Worm (Caenorhabditis elegans) whole organism, young adult: ENCODE results near the gene dct-1.

Source experiments
- C06A6.2 ChIP-seq: fragments of 200-800 bp; sonication (Bioruptor generic); conservative IDR thresholded peaks from 2 replicates; pipeline ENCODE4 v1.3.6; 2022; ENCODE audit warnings: missing genetic modification characterization, missing compliant biosample characterization
- D2030.7 ChIP-seq: fragments of 200-800 bp; sonication (Bioruptor generic); IDR thresholded peaks from 2 replicates; pipeline ENCODE4 v1.3.6; 2022; ENCODE audit warnings: missing genetic modification reagents, missing genetic modification characterization, missing compliant biosample characterization
- F33H1.4 ChIP-seq: fragments of 200-800 bp; sonication (Bioruptor generic); IDR thresholded peaks from 2 replicates; pipeline ENCODE4 v1.3.6; 2022; ENCODE audit warnings: missing genetic modification reagents, missing genetic modification characterization, missing compliant biosample characterization
- F57A8.1 ChIP-seq: fragments of 200-800 bp; sonication (Bioruptor generic); optimal IDR thresholded peaks from 2 replicates; lab custom pipeline; 2018; ENCODE audit warnings: mild to moderate bottlenecking, missing genetic modification characterization, moderate library complexity, missing compliant biosample characterization
- K12H6.12 ChIP-seq: fragments of 200-800 bp; sonication (Bioruptor generic); optimal IDR thresholded peaks from 2 replicates; lab custom pipeline; 2018; ENCODE audit warnings: mild to moderate bottlenecking, missing genetic modification characterization, missing compliant biosample characterization
- T26A5.8 ChIP-seq: sonication (generic microtip); optimal IDR thresholded peaks from 2 replicates; lab custom pipeline; 2016; ENCODE audit warnings: missing genetic modification characterization, missing compliant biosample characterization
- Y53G8AR.9 ChIP-seq: fragments of 200-800 bp; sonication (Bioruptor generic); conservative IDR thresholded peaks from 2 replicates; pipeline ENCODE4 v1.3.6; 2022; ENCODE audit warnings: missing genetic modification reagents, missing genetic modification characterization, missing compliant biosample characterization
- Y95B8A.8 ChIP-seq: fragments of 200-800 bp; sonication (Bioruptor generic); IDR thresholded peaks from 2 replicates; pipeline ENCODE4 v1.3.6; 2022; ENCODE audit warnings: missing genetic modification reagents, missing genetic modification characterization, missing compliant biosample characterization
- akir-1 ChIP-seq: fragments of 200-800 bp; sonication (Bioruptor generic); optimal IDR thresholded peaks from 2 replicates; lab custom pipeline; 2018; ENCODE audit warnings: mild to moderate bottlenecking, missing genetic modification characterization, moderate library complexity, missing compliant biosample characterization
- ccch-3 ChIP-seq: fragments of 200-800 bp; sonication (Bioruptor generic); optimal IDR thresholded peaks from 2 replicates; lab custom pipeline; 2018; ENCODE audit warnings: mild to moderate bottlenecking, missing genetic modification characterization, missing compliant biosample characterization
- cebp-1 ChIP-seq, 2 experiments: fragments of 200-800 bp in 1 of 2; sonication (Bioruptor generic) in 1 of 2; sonication (generic microtip) in 1 of 2; IDR thresholded peaks in 1 of 2; optimal IDR thresholded peaks in 1 of 2; 2 replicates each; pipeline versions ENCODE4 v1.3.6 to Lab custom; 2017 to 2022; ENCODE audit warnings: missing compliant biosample characterization in 2 of 2, missing genetic modification characterization in 2 of 2, mild to moderate bottlenecking in 1 of 2, missing genetic modification reagents in 1 of 2, moderate library complexity in 1 of 2
- cebp-2 ChIP-seq: fragments of 200-800 bp; sonication (Bioruptor generic); IDR thresholded peaks from 2 replicates; pipeline ENCODE4 v1.3.6; 2022; ENCODE audit warnings: missing genetic modification characterization, missing compliant biosample characterization
- ceh-27 ChIP-seq: fragments of 200-800 bp; sonication (Bioruptor generic); optimal IDR thresholded peaks from 2 replicates; lab custom pipeline; 2018; ENCODE audit warnings: mild to moderate bottlenecking, missing genetic modification characterization, moderate library complexity, missing compliant biosample characterization
- chd-7 ChIP-seq: sonication (generic microtip); optimal IDR thresholded peaks from 2 replicates; lab custom pipeline; 2016; ENCODE audit warnings: mild to moderate bottlenecking, missing genetic modification characterization, moderate library complexity, missing compliant biosample characterization
- die-1 ChIP-seq: sonication (generic microtip); optimal IDR thresholded peaks from 2 replicates; lab custom pipeline; 2016; ENCODE audit warnings: missing genotype, mild to moderate bottlenecking, missing genetic modification characterization, missing compliant biosample characterization
- dpff-1 ChIP-seq: sonication (generic microtip); optimal IDR thresholded peaks from 2 replicates; lab custom pipeline; 2017; ENCODE audit warnings: mild to moderate bottlenecking, missing genetic modification characterization, missing compliant biosample characterization
- efl-1 ChIP-seq: fragments of 150-350 bp; optimal IDR thresholded peaks from 2 replicates; lab custom pipeline; 2014; ENCODE audit warnings: missing biosample characterization, missing genetic modification reagents, missing genetic modification characterization
- egl-18 ChIP-seq: fragments of 200-800 bp; sonication (Bioruptor generic); IDR thresholded peaks from 2 replicates; pipeline ENCODE4 v1.3.6; 2022; ENCODE audit warnings: missing genetic modification reagents, missing genetic modification characterization, missing compliant biosample characterization
- ekl-4 ChIP-seq: fragments of 200-800 bp; sonication (Bioruptor generic); IDR thresholded peaks from 2 replicates; pipeline ENCODE4 v1.3.6; 2022; ENCODE audit warnings: missing genetic modification reagents, missing genetic modification characterization, missing compliant biosample characterization
- ets-4 ChIP-seq: fragments of 200-800 bp; sonication (Bioruptor generic); optimal IDR thresholded peaks from 2 replicates; lab custom pipeline; 2018; ENCODE audit warnings: mild to moderate bottlenecking, missing genetic modification characterization, missing compliant biosample characterization
- fkh-3 ChIP-seq: sonication (generic microtip); optimal IDR thresholded peaks from 2 replicates; lab custom pipeline; 2016; ENCODE audit warnings: mild to moderate bottlenecking, missing genetic modification characterization, missing compliant biosample characterization
- him-1 ChIP-seq: sonication (generic microtip); optimal IDR thresholded peaks from 2 replicates; lab custom pipeline; 2016; ENCODE audit warnings: missing genotype, missing genetic modification reagents, missing genetic modification characterization, missing compliant biosample characterization
- hmg-1.2 ChIP-seq: fragments of 200-800 bp; sonication (Bioruptor generic); IDR thresholded peaks from 2 replicates; pipeline ENCODE4 v1.3.6; 2022; ENCODE audit warnings: missing genetic modification reagents, missing genetic modification characterization, missing compliant biosample characterization
- hmg-20 ChIP-seq: fragments of 200-800 bp; sonication (Bioruptor generic); IDR thresholded peaks from 2 replicates; pipeline ENCODE4 v1.3.6; 2022; ENCODE audit warnings: missing genetic modification reagents, missing genetic modification characterization, missing compliant biosample characterization
- hsf-1 ChIP-seq: fragments of 200-800 bp; sonication (Bioruptor generic); IDR thresholded peaks from 2 replicates; pipeline ENCODE4 v1.3.6; 2022; ENCODE audit warnings: missing genetic modification reagents, missing genetic modification characterization, missing compliant biosample characterization
- lag-1 ChIP-seq: fragments of 200-800 bp; sonication (Bioruptor generic); IDR thresholded peaks from 2 replicates; pipeline ENCODE4 v1.3.6; 2022; ENCODE audit warnings: missing genetic modification reagents, missing genetic modification characterization, missing compliant biosample characterization
- lin-26 ChIP-seq: fragments of 200-800 bp; sonication (Bioruptor generic); IDR thresholded peaks from 2 replicates; pipeline ENCODE4 v1.3.6; 2022; ENCODE audit warnings: missing genetic modification reagents, missing genetic modification characterization, missing compliant biosample characterization
- mes-4 ChIP-seq: sonication (generic microtip); optimal IDR thresholded peaks from 2 replicates; lab custom pipeline; 2016; ENCODE audit warnings: missing genotype, missing genetic modification characterization, missing compliant biosample characterization
- nhr-80 ChIP-seq: sonication (generic microtip); optimal IDR thresholded peaks from 2 replicates; lab custom pipeline; 2016; ENCODE audit warnings: missing genetic modification characterization, missing compliant biosample characterization
- rec-8 ChIP-seq, 2 experiments: sonication (generic microtip); optimal IDR thresholded peaks; 2 replicates each; lab custom pipeline; 2016; ENCODE audit warnings: mild to moderate bottlenecking in 2 of 2, missing genetic modification characterization in 2 of 2, missing genetic modification reagents in 2 of 2, missing genotype in 2 of 2, missing biosample characterization in 1 of 2, missing compliant biosample characterization in 1 of 2, moderate library complexity in 1 of 2
- sdz-38 ChIP-seq: sonication (generic microtip); optimal IDR thresholded peaks from 2 replicates; lab custom pipeline; 2016; ENCODE audit warnings: missing genotype, missing genetic modification characterization, missing compliant biosample characterization
- sea-2 ChIP-seq: fragments of 200-800 bp; sonication (Bioruptor generic); IDR thresholded peaks from 2 replicates; pipeline ENCODE4 v1.3.6; 2022; ENCODE audit warnings: missing genetic modification characterization, missing compliant biosample characterization
- snpc-1.1 ChIP-seq: sonication (generic microtip); optimal IDR thresholded peaks from 2 replicates; lab custom pipeline; 2017; ENCODE audit warnings: missing genetic modification characterization, mild to moderate bottlenecking, missing compliant biosample characterization, antibody characterized with exemption, moderate library complexity, missing genotype, missing genetic modification reagents; ENCODE audit not compliant: insufficient read depth
- snpc-1.3 ChIP-seq: sonication (generic microtip); optimal IDR thresholded peaks from 2 replicates; lab custom pipeline; 2017; ENCODE audit warnings: missing genetic modification characterization, mild to moderate bottlenecking, missing compliant biosample characterization, antibody characterized with exemption, moderate library complexity, missing genotype, missing genetic modification reagents; ENCODE audit not compliant: insufficient read depth
- snpc-4 ChIP-seq, 5 experiments: fragments of 150-350 bp in 1 of 5; sonication (generic microtip) in 4 of 5; optimal IDR thresholded peaks; 2 replicates each; lab custom pipeline; 2014 to 2018; ENCODE audit warnings: missing genetic modification characterization in 5 of 5, missing biosample characterization in 3 of 5, antibody characterized with exemption in 2 of 5, mild to moderate bottlenecking in 2 of 5, missing compliant biosample characterization in 2 of 5, missing genotype in 2 of 5, moderate library complexity in 2 of 5, missing genetic modification reagents in 1 of 5
- tbp1 ChIP-seq: fragments of 200-800 bp; sonication (Bioruptor generic); optimal IDR thresholded peaks from 2 replicates; lab custom pipeline; 2018; ENCODE audit warnings: mild to moderate bottlenecking, missing genetic modification characterization, missing compliant biosample characterization
- unc-130 ChIP-seq: sonication (generic microtip); optimal IDR thresholded peaks from 2 replicates; lab custom pipeline; 2016; ENCODE audit warnings: missing genetic modification reagents, missing genetic modification characterization, missing compliant biosample characterization
- unc-62 ChIP-seq: fragments of 150-350 bp; optimal IDR thresholded peaks from 2 replicates; lab custom pipeline; 2014; ENCODE audit warnings: missing biosample characterization, missing genetic modification reagents, missing genetic modification characterization
- xnd-1 ChIP-seq: sonication (generic microtip); optimal IDR thresholded peaks from 2 replicates; lab custom pipeline; 2016; ENCODE audit warnings: missing genotype, missing genetic modification reagents, missing genetic modification characterization, missing compliant biosample characterization
- zim-3 ChIP-seq: sonication (generic microtip); optimal IDR thresholded peaks from 2 replicates; lab custom pipeline; 2017; ENCODE audit warnings: mild to moderate bottlenecking, missing genetic modification characterization, moderate library complexity, missing compliant biosample characterization
- ztf-18 ChIP-seq: sonication (generic microtip); optimal IDR thresholded peaks from 2 replicates; lab custom pipeline; 2016; ENCODE audit warnings: missing genotype, mild to moderate bottlenecking, missing genetic modification characterization, missing compliant biosample characterization
- ztf-22 ChIP-seq: fragments of 200-800 bp; sonication (Bioruptor generic); optimal IDR thresholded peaks from 2 replicates; lab custom pipeline; 2018; ENCODE audit warnings: mild to moderate bottlenecking, missing genetic modification characterization, moderate library complexity, missing compliant biosample characterization
- ztf-26 ChIP-seq: sonication (generic microtip); optimal IDR thresholded peaks from 2 replicates; lab custom pipeline; 2017; ENCODE audit warnings: missing genetic modification characterization, missing compliant biosample characterization
- ztf-28 ChIP-seq: fragments of 200-800 bp; sonication (Bioruptor generic); IDR thresholded peaks from 2 replicates; pipeline ENCODE4 v1.3.6; 2022; ENCODE audit warnings: missing genetic modification reagents, missing genetic modification characterization, missing compliant biosample characterization
- ztf-3 ChIP-seq: fragments of 200-800 bp; sonication (Bioruptor generic); optimal IDR thresholded peaks from 2 replicates; lab custom pipeline; 2018; ENCODE audit warnings: mild to moderate bottlenecking, missing genetic modification characterization, missing compliant biosample characterization
- ztf-6 ChIP-seq: fragments of 200-800 bp; sonication (Bioruptor generic); IDR thresholded peaks from 2 replicates; pipeline ENCODE4 v1.3.6; 2022; ENCODE audit warnings: missing genetic modification reagents, missing genetic modification characterization, missing compliant biosample characterization

Gene dct-1

DNA sequence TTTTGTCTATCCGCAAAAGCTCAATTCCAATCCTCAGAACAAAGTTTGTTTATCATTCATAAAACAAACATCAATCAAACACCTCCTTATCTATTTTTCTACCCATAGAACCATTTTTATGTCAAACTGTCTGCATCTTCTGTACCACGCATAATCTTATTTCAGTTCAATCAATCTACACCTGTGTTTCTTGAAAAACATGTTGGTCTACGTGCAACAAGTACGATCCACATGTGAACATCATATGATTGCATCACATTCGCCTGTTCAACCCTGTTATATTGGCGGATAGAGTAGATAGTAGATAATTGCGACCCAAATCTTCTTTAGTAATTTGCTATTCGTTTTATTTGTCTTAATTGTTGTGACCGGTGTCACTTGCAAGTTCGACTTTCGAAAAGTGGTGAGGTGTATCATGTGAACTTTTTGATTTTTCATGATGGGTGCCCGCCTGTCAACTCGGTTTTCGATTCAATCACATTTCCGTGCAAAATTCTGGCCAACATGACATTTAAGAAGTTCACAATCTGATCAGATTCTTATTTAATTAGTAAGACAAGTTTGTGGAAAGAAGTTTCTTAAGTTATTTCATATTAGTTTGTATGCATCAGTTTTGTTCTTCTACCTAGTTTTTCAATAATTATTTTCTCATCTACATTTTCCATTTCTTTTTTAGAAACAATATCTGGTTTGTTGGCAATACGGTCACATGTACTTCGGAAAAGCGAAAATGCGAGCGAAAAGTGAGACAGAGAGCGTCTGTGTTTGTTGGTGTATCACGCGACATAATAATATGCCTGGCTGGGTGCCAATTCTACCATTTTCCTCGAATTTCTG, 1.7 kb upstream of the dct-1 start (continued):
- TF ChIP-seq mes-4 (tag; lab: Kevin White, UChicago) (no peak), hmg-20 (no peak), ets-4 (GFP tag; lab: Kevin White, UChicago) (peak; percentile 1), egl-18 (no peak), T26A5.8 (tag; lab: Kevin White, UChicago) (no peak), ztf-22 (GFP tag; lab: Kevin White, UChicago) (peak; percentile 6), Y53G8AR.9 (GFP tag; lab: Robert Waterston, UW) (no peak), sea-2 (no peak), tbp1 (GFP tag; lab: Kevin White, UChicago) (no peak), efl-1 (GFP tag; lab: Kevin White, UChicago) (no peak), unc-130 (no peak), ekl-4 (GFP tag; lab: Robert Waterston, UW) (no peak), lag-1 (GFP tag; lab: Robert Waterston, UW) (no peak), nhr-80 (tag; lab: Kevin White, UChicago) (peak; percentile 10), ccch-3 (GFP tag; lab: Kevin White, UChicago) (no peak), lin-26 (peak; percentile 59; the same call in 1 of the 2 replicates), sdz-38 (tag; lab: Kevin White, UChicago) (no peak), ceh-27 (GFP tag; lab: Kevin White, UChicago) (no peak), D2030.7 (GFP tag; lab: Robert Waterston, UW) (no peak), ztf-3 (GFP tag; lab: Kevin White, UChicago) (no peak), xnd-1 (tag; lab: Kevin White, UChicago) (no peak), unc-62 (GFP tag; lab: Kevin White, UChicago) (peak; percentile 9), fkh-3 (no peak), F33H1.4 (no peak), C06A6.2 (GFP tag; lab: Robert Waterston, UW) (peak; percentile 41; the same call in 1 of the 2 replicates), snpc-1.3 (no peak), snpc-4 (GFP tag; optimal IDR thresholded peaks at IDR 0.05; lab: Kevin White, UChicago) (no peak), snpc-4 (tag; optimal IDR thresholded peaks at IDR 0.05; lab: Kevin White, UChicago) (no peak), rec-8 (tag; optimal IDR thresholded peaks at IDR 0.05; lab: Kevin White, UChicago) (no peak), zim-3 (no peak), hsf-1 (GFP tag; lab: Robert Waterston, UW) (no peak), ztf-26 (tag; lab: Kevin White, UChicago) (peak; percentile 9), cebp-1 (GFP tag; IDR thresholded peaks at IDR 0.05; lab: Robert Waterston, UW) (no peak), cebp-1 (tag; optimal IDR thresholded peaks at IDR 0.05; lab: Kevin White, UChicago) (no peak), ztf-18 (tag; lab: Kevin White, UChicago) (no peak), K12H6.12 (tag; lab: Kevin White, UChicago) (no peak), die-1 (tag; lab: Kevin White, UChicago) (no peak), akir-1 (no peak), F57A8.1 (no peak), snpc-1.1 (tag; lab: Kevin White, UChicago) (no peak), ztf-28 (no peak), Y95B8A.8 (no peak), hmg-1.2 (GFP tag; lab: Robert Waterston, UW) (no peak), chd-7 (tag; lab: Kevin White, UChicago) (peak; percentile 12), ztf-6 (no peak), him-1 (tag; lab: Kevin White, UChicago) (no peak), dpff-1 (tag; lab: Kevin White, UChicago) (no peak), cebp-2 (no peak)
